Fruit fly (Drosophila melanogaster): ENCODE data around the gene Cog8.

dm6 chr2L:11521185-11521584, 22.4 kb upstream of the Cog8 start, which contains the start of gene CG14930:
- TF ChIP-seq CG13123 (GFP tag; optimal IDR thresholded peaks at IDR 0.05) (no peak), kay (GFP tag; optimal IDR thresholded peaks at IDR 0.05) (no peak), bigmax (GFP tag; optimal IDR thresholded peaks at IDR 0.05) (no peak), CG10274 (GFP tag; optimal IDR thresholded peaks at IDR 0.05) (no peak)
